Fruit fly (Drosophila melanogaster) whole organism, pupa: Measurements from ENCODE around the gene Or7a.

Experiments used
- CG10348 ChIP-seq: fragments of 200-800 bp; sonication (Bioruptor generic); IDR thresholded peaks from 2 replicates; pipeline ENCODE4 v1.3.6; 2022; ENCODE audit warnings: missing biosample characterization, missing genetic modification characterization
- CG12605 ChIP-seq: fragments of 200-800 bp; sonication (Bioruptor generic); IDR thresholded peaks from 2 replicates; pipeline ENCODE4 v1.3.6; 2022; ENCODE audit warnings: missing biosample characterization, missing genetic modification characterization
- CG13204 ChIP-seq: fragments of 200-800 bp; sonication (Bioruptor generic); optimal IDR thresholded peaks from 2 replicates; lab custom pipeline; 2018; ENCODE audit warnings: missing biosample characterization, mild to moderate bottlenecking, missing genetic modification characterization, moderate library complexity
- CG14655 ChIP-seq: fragments of 200-800 bp; sonication (Bioruptor generic); optimal IDR thresholded peaks from 3 replicates; lab custom pipeline; 2017; ENCODE audit warnings: mild to moderate bottlenecking, missing biosample characterization, missing genetic modification reagents, missing genetic modification characterization
- CG15710 ChIP-seq: fragments of 200-800 bp; sonication (Bioruptor generic); optimal IDR thresholded peaks from 2 replicates; lab custom pipeline; 2018; ENCODE audit warnings: missing biosample characterization, mild to moderate bottlenecking, missing genetic modification characterization, moderate library complexity
- CG17806 ChIP-seq: fragments of 200-800 bp; sonication (Bioruptor generic); optimal IDR thresholded peaks from 2 replicates; lab custom pipeline; 2018; ENCODE audit warnings: missing biosample characterization, mild to moderate bottlenecking, missing genetic modification characterization, moderate library complexity
- CG32121 ChIP-seq: fragments of 200-800 bp; sonication (Bioruptor generic); IDR thresholded peaks from 2 replicates; pipeline ENCODE4 v1.3.6; 2022; ENCODE audit warnings: missing biosample characterization, missing genetic modification characterization
- CG34367 ChIP-seq: fragments of 200-800 bp; sonication (Bioruptor generic); optimal IDR thresholded peaks from 2 replicates; lab custom pipeline; 2018; ENCODE audit warnings: missing biosample characterization, mild to moderate bottlenecking, missing genetic modification characterization
- CG4496 ChIP-seq: fragments of 200-800 bp; sonication (Bioruptor generic); IDR thresholded peaks from 3 replicates; pipeline ENCODE4 v1.3.6; 2022; ENCODE audit warnings: missing biosample characterization, missing genetic modification characterization
- CG8159 ChIP-seq: fragments of 200-800 bp; sonication (Bioruptor generic); optimal IDR thresholded peaks from 3 replicates; lab custom pipeline; 2018; ENCODE audit warnings: missing biosample characterization, mild to moderate bottlenecking, missing genetic modification characterization, moderate library complexity
- CG8301 ChIP-seq: fragments of 200-800 bp; sonication (Bioruptor generic); optimal IDR thresholded peaks from 2 replicates; lab custom pipeline; 2018; ENCODE audit warnings: missing biosample characterization, mild to moderate bottlenecking, missing genetic modification characterization
- CG9948 ChIP-seq: fragments of 200-800 bp; sonication (Bioruptor generic); optimal IDR thresholded peaks from 2 replicates; lab custom pipeline; 2018; ENCODE audit warnings: missing biosample characterization, mild to moderate bottlenecking, missing genetic modification characterization, moderate library complexity
- D1 ChIP-seq: fragments of 200-800 bp; sonication (Bioruptor generic); optimal IDR thresholded peaks from 2 replicates; lab custom pipeline; 2018; ENCODE audit warnings: missing biosample characterization, mild to moderate bottlenecking, missing genetic modification characterization, moderate library complexity
- EcR ChIP-seq: fragments of 200-800 bp; sonication (Bioruptor generic); optimal IDR thresholded peaks from 3 replicates; lab custom pipeline; 2019; ENCODE audit warnings: missing biosample characterization, missing genetic modification characterization, mild to moderate bottlenecking, moderate library complexity, missing genetic modification reagents
- Ets98B ChIP-seq: fragments of 200-800 bp; sonication (Bioruptor generic); IDR thresholded peaks from 2 replicates; pipeline ENCODE4 v1.3.6; 2022; ENCODE audit warnings: missing biosample characterization, missing genetic modification characterization
- Pif1A ChIP-seq: fragments of 200-800 bp; sonication (Bioruptor generic); optimal IDR thresholded peaks from 3 replicates; lab custom pipeline; 2016; ENCODE audit warnings: missing biosample characterization, missing genetic modification characterization
- Pif1B ChIP-seq: fragments of 200-800 bp; sonication (Bioruptor generic); optimal IDR thresholded peaks from 3 replicates; lab custom pipeline; 2016; ENCODE audit warnings: missing biosample characterization, missing genetic modification characterization
- Snoo ChIP-seq: fragments of 200-800 bp; sonication (Bioruptor generic); optimal IDR thresholded peaks from 3 replicates; lab custom pipeline; 2017; ENCODE audit warnings: missing biosample characterization, mild to moderate bottlenecking, missing genetic modification characterization, inconsistent platforms
- fd96Ca ChIP-seq: fragments of 200-800 bp; sonication (Bioruptor generic); IDR thresholded peaks from 3 replicates; pipeline ENCODE4 v1.3.6; 2022; ENCODE audit warnings: missing biosample characterization, missing genetic modification characterization
- gl ChIP-seq: fragments of 200-800 bp; sonication (Bioruptor generic); optimal IDR thresholded peaks from 2 replicates; lab custom pipeline; 2018; ENCODE audit warnings: missing biosample characterization, mild to moderate bottlenecking, missing genetic modification characterization
- rn ChIP-seq: fragments of 200-800 bp; sonication (Bioruptor generic); IDR thresholded peaks from 2 replicates; pipeline ENCODE4 v1.3.6; 2022; ENCODE audit warnings: missing biosample characterization, missing genetic modification characterization

Gene Or7a

DNA sequence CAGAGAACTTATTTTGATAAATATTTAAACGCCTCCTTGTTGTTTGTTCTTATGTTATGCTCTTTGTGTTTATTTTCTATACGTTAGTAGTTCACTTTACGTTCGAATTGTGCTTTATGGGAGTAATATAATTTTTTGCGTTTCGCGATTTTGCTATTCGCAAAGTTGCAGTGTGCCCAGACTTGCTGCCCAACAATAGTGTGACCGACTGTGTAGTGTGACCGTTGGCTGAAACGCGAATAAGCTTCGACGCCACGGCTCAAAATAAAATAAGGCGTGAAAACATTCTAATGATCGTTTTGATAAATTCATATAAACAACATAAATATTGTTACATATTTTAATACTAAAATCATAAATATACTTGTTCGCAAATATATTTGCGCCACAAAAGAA, 23.4 kb downstream of the Or7a start, which contains the start of gene Smox:
Smox (minus strand) TSS at position 213 of the 396 bp plus-strand sequence.
- no peak for TF ChIP-seq CG17806 (tag; lab: Kevin White, UChicago)
- no peak for TF ChIP-seq gl (tag; lab: Kevin White, UChicago)
- no peak for TF ChIP-seq EcR (GFP tag; lab: Kevin White, UChicago)

DNA sequence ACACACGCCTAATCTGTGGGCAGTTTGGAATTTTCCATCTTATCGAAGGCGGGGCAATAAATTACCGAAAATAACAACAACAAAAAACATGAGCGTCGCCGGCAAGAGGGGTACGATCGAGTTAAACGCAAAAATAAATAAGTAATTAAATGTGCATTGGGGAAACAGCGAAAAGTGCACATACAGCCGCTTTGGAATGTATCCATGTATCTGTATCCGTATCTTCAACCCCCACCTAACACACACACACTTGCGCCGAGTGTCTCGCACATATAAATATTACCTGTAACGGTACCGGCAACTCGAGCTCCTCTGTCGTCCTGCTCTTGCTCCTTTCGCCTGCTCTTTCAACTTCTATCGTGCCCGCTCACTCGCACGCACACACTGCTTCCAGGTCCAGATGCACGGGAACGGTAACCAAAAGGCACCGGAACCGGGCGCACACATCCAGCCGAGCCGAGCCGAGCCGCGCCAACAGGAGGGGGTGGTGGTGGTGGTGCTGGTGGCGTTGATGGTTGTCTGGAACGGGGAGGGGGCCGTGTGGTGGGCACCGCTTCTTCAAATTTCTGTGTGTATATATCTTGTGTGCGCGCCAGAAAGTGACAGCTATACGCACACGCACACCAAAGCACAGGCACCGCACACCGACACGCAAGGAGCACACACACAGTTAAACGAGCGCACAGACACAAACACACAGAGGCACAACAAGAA, 24.0 kb downstream of the Or7a start:
- TF ChIP-seq CG14655 (no peak), CG12605 (GFP tag; lab: Robert Waterston, UW) (peak; percentile 54), CG32121 (GFP tag; lab: Robert Waterston, UW) (peak; percentile 66), CG13204 (GFP tag; lab: Kevin White, UChicago) (peak; percentile 94), Pif1B (GFP tag; lab: Kevin White, UChicago) (no peak), CG17806 (tag; lab: Kevin White, UChicago) (no peak), CG4496 (GFP tag; lab: Robert Waterston, UW) (peak; percentile 93), gl (tag; lab: Kevin White, UChicago) (no peak), CG8159 (tag; lab: Kevin White, UChicago) (peak; percentile 17), CG15710 (tag; lab: Kevin White, UChicago) (peak; percentile 4), fd96Ca (GFP tag; lab: Robert Waterston, UW) (peak; percentile 5; the same call in 1 of the 3 replicates), CG10348 (GFP tag; lab: Robert Waterston, UW) (0 out of 2 replicates have a peak, but pooled peaks have one; percentile 20), Snoo (no peak), CG34367 (tag; lab: Kevin White, UChicago) (no peak), Pif1A (GFP tag; lab: Kevin White, UChicago) (peak; percentile 16), EcR (GFP tag; lab: Kevin White, UChicago) (peak; percentile 40), D1 (tag; lab: Kevin White, UChicago) (no peak), rn (GFP tag; lab: Robert Waterston, UW) (no peak), Ets98B (GFP tag; lab: Robert Waterston, UW) (peak; percentile 51; the same call in 1 of the 2 replicates), CG8301 (tag; lab: Kevin White, UChicago) (peak; percentile 12), CG9948 (tag; lab: Kevin White, UChicago) (no peak)
- TF ChIP-seq, all 21 proteins: peak for 12

DNA sequence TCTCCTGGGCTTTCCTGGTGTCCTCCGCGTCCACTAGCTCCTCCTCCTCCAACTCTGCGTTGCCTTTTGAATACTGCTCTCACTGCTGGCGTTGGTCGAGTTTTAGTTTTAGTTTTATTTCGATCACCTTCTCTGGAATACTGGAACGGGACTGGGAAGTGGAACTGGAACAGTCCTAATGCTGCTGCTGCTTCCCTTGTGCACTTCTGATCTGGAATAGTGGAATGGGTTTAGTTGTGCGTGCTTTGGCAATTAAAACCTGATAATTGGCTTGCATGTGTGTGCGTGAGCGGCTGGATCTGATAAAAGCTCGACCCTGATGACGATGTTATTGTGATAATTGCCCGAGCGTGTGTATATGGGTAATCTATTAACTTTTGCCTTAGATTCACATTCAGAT, 24.8 kb downstream of the Or7a start:
- no peak for TF ChIP-seq Pif1A (GFP tag; lab: Kevin White, UChicago)
- TF ChIP-seq Pif1B (GFP tag; lab: Kevin White, UChicago): no peak
- TF ChIP-seq rn (GFP tag; lab: Robert Waterston, UW): no peak
- no peak for TF ChIP-seq CG9948 (tag; lab: Kevin White, UChicago)
- TF ChIP-seq EcR (GFP tag; lab: Kevin White, UChicago): no peak
- TF ChIP-seq CG32121 (GFP tag; lab: Robert Waterston, UW): no peak
- no peak for TF ChIP-seq CG10348 (GFP tag; lab: Robert Waterston, UW)
- no peak for TF ChIP-seq CG15710 (tag; lab: Kevin White, UChicago)
- no peak for TF ChIP-seq Ets98B (GFP tag; lab: Robert Waterston, UW)
- TF ChIP-seq fd96Ca (GFP tag; lab: Robert Waterston, UW): no peak
- TF ChIP-seq CG13204 (GFP tag; lab: Kevin White, UChicago): no peak
- TF ChIP-seq, all 21 proteins: peak for 0

DNA sequence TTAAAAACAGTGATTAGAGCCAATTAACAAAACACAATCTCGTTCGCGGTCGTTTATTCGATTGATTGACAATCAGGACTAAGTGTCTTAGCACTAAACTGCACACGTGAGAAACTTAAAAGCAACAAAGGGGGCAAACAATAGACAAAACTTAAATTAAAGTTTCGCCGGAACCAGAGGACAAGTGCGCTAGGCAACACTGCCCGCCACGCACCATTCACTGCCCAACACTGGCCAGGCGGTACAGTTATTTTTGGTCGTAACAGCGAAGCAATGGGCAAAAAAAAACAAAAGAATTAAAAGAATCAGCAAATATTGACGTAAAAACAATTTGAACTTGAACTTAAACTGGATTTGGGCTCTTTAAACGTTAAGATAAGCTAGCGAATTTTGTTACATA, 28.2 kb downstream of the Or7a start:
- TF ChIP-seq Pif1B (GFP tag; lab: Kevin White, UChicago): no peak
- no peak for TF ChIP-seq Pif1A (GFP tag; lab: Kevin White, UChicago)
- TF ChIP-seq CG17806 (tag; lab: Kevin White, UChicago): no peak
- TF ChIP-seq CG13204 (GFP tag; lab: Kevin White, UChicago): no peak
- no peak for TF ChIP-seq CG12605 (GFP tag; lab: Robert Waterston, UW)
- no peak for TF ChIP-seq EcR (GFP tag; lab: Kevin White, UChicago)
- no peak for TF ChIP-seq CG10348 (GFP tag; lab: Robert Waterston, UW)
- TF ChIP-seq CG8301 (tag; lab: Kevin White, UChicago): no peak
- TF ChIP-seq Snoo: no peak
- TF ChIP-seq, all 21 proteins: peak for 0

DNA sequence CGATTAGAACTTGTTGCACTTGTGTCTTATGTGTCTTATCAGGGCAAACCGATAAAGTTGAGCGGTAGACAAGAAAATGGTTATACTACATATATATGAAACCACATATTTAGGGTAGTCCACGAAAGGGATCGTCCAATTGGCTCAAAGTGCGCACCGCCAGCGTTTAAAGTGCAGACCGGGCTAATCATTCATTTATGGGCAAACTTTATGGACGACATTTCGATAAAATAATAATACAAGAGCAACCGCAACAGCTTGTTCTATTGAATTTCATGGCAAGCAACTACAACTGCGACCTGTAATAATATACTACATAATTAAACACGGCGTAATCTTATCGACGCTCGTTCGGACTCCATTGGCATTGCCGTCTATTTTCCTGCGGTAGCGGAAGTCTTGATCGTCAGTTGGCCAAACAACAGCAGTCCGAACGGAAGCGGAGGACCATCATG, 30.1 kb downstream of the Or7a start, which contains the start of the genes cyr and CG2120:
cyr (minus strand) TSS at position 294 of the 455 bp plus-strand sequence.
CG2120 (plus strand) TSS at position 405 of the 455 bp plus-strand sequence.
- TF ChIP-seq CG9948 (tag; lab: Kevin White, UChicago) (no peak), D1 (tag; lab: Kevin White, UChicago) (no peak)

DNA sequence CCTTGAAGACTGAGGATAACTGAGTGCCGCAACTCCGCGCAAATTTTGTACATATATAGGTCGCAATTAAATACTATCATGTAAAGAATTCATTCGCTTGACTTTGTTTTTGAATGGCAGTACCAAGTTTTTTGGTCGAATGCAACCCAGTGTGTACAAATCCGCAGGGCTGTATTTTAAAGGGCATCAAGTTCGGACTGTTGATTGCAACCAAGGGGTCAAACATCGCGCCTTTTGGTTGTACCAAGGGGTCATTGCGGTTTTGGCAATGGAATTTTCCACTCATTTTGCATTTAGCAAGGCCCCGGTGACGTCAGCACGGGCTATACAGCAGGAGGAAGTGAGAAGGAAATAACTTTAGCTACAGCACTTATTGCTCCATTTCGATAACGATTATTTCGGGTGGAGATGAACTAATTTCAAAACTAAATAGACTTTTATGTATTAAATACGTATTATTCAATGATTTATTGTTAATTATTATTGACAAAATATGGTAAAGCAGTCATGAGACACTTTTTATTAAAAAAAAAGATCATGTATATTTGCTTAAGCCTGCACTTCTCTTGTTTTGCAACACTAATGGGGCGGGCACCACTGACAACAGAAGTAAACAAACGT, 33.7 kb downstream of the Or7a start, which contains the start of gene CG10958:
CG10958 (plus strand) TSS at position 593 of the 621 bp plus-strand sequence.
- TF ChIP-seq CG15710 (tag; lab: Kevin White, UChicago) (peak; percentile 20), CG4496 (GFP tag; lab: Robert Waterston, UW) (peak; percentile 54), rn (GFP tag; lab: Robert Waterston, UW) (no peak), CG12605 (GFP tag; lab: Robert Waterston, UW) (0 out of 2 replicates have a peak, but pooled peaks have one; percentile 15), CG32121 (GFP tag; lab: Robert Waterston, UW) (peak; percentile 54), CG14655 (no peak), Ets98B (GFP tag; lab: Robert Waterston, UW) (peak; percentile 42; the same call in 1 of the 2 replicates), Snoo (peak; percentile 10), CG9948 (tag; lab: Kevin White, UChicago) (peak; percentile 28), CG17806 (tag; lab: Kevin White, UChicago) (peak; percentile 40), CG13204 (GFP tag; lab: Kevin White, UChicago) (no peak), gl (tag; lab: Kevin White, UChicago) (no peak), Pif1A (GFP tag; lab: Kevin White, UChicago) (no peak), EcR (GFP tag; lab: Kevin White, UChicago) (peak; percentile 4), CG8159 (tag; lab: Kevin White, UChicago) (no peak), fd96Ca (GFP tag; lab: Robert Waterston, UW) (peak; percentile 48; the same call in 2 of the 3 replicates), D1 (tag; lab: Kevin White, UChicago) (no peak), CG10348 (GFP tag; lab: Robert Waterston, UW) (no peak), CG34367 (tag; lab: Kevin White, UChicago) (no peak), Pif1B (GFP tag; lab: Kevin White, UChicago) (peak; percentile 63)
